Fruit fly (Drosophila melanogaster) whole organism, wandering third instar larva: ENCODE data around the gene elB.

ENCODE experiments used
- CG9705 ChIP-seq: fragments of 200-800 bp; sonication (Bioruptor generic); optimal IDR thresholded peaks from 2 replicates; lab custom pipeline; 2018; ENCODE audit warnings: missing biosample characterization, mild to moderate bottlenecking, missing genetic modification characterization
- HLH106 ChIP-seq: fragments of 200-800 bp; optimal IDR thresholded peaks from 3 replicates; lab custom pipeline; 2019; ENCODE audit warnings: missing biosample characterization, mild to moderate bottlenecking, missing genetic modification characterization, moderate library complexity
- Hr78 ChIP-seq: fragments of >200 bp; optimal IDR thresholded peaks from 2 replicates; lab custom pipeline; 2017; ENCODE audit warnings: missing biosample characterization, missing genetic modification characterization
- Myc ChIP-seq: fragments of >200 bp; optimal IDR thresholded peaks from 2 replicates; lab custom pipeline; 2017
- OdsH ChIP-seq: fragments of 200-800 bp; sonication (Bioruptor generic); optimal IDR thresholded peaks from 2 replicates; lab custom pipeline; 2016; ENCODE audit warnings: missing biosample characterization, mild to moderate bottlenecking, missing genetic modification characterization
- Rel ChIP-seq, 2 experiments: fragments of 200-800 bp; sonication (Bioruptor generic) in 1 of 2; optimal IDR thresholded peaks; 2 replicates in 1 of 2; 3 replicates in 1 of 2; lab custom pipeline; 2016 to 2019; ENCODE audit warnings: mild to moderate bottlenecking in 2 of 2, missing biosample characterization in 2 of 2, missing genetic modification characterization in 2 of 2, moderate library complexity in 1 of 2
- br ChIP-seq: fragments of 200-800 bp; sonication (Bioruptor generic); optimal IDR thresholded peaks from 2 replicates; lab custom pipeline; 2016; ENCODE audit warnings: missing biosample characterization, missing genetic modification characterization
- brk ChIP-seq: fragments of 200-800 bp; sonication (Bioruptor generic); optimal IDR thresholded peaks from 2 replicates; lab custom pipeline; 2016; ENCODE audit warnings: missing biosample characterization, mild to moderate bottlenecking, missing genetic modification characterization
- dmrt93B ChIP-seq: fragments of 200-800 bp; sonication (Bioruptor generic); optimal IDR thresholded peaks from 2 replicates; lab custom pipeline; 2018; ENCODE audit warnings: missing biosample characterization, mild to moderate bottlenecking, missing genetic modification characterization
- dsf ChIP-seq: sonication (Bioruptor generic); optimal IDR thresholded peaks from 2 replicates; lab custom pipeline; 2016; ENCODE audit warnings: missing biosample characterization, missing genetic modification characterization, borderline replicate concordance
- fru ChIP-seq: fragments of 200-800 bp; sonication (Bioruptor generic); optimal IDR thresholded peaks from 3 replicates; lab custom pipeline; 2016; ENCODE audit warnings: missing biosample characterization, mild to moderate bottlenecking, missing genetic modification characterization
- h ChIP-seq: fragments of 200-800 bp; sonication (Bioruptor generic); optimal IDR thresholded peaks from 3 replicates; lab custom pipeline; 2016; ENCODE audit warnings: missing biosample characterization, mild to moderate bottlenecking, missing genetic modification characterization
- jim ChIP-seq: fragments of 175-275, 200-325 bp; sonication (Bioruptor generic); optimal IDR thresholded peaks from 2 replicates; lab custom pipeline; 2016; ENCODE audit warnings: missing biosample characterization, mild to moderate bottlenecking, missing genetic modification characterization
- psq ChIP-seq: fragments of 200-800 bp; sonication (Bioruptor generic); optimal IDR thresholded peaks from 3 replicates; lab custom pipeline; 2017; ENCODE audit warnings: missing biosample characterization, mild to moderate bottlenecking, missing genetic modification characterization, moderate library complexity

DNA sequence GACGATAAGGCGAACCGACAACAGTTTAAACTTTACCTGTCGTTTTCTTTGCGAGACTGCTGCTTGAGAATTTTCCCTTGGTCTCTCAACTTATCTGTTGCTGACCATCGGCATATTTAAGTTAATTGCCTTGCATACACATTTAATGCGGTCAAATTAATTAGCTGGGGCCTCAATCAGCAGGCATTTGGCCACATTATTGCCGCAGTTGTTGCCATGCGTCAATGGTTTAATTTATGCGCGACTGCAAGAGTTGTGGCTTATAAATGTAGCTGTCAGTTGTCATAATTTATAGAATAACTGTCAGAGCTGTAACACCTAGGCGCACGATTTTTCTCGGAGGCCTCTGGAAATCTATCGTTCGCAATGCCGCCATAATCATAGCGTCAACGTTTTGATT lies 35.3 kb downstream of the elB start:
- TF ChIP-seq HLH106 (tag; lab: Kevin White, UChicago), result no peak
- no peak for TF ChIP-seq Hr78 (GFP tag; lab: Kevin White, UChicago)
- no peak for TF ChIP-seq dsf
- TF ChIP-seq fru (GFP tag; lab: Kevin White, UChicago), result no peak
- TF ChIP-seq brk (GFP tag; lab: Kevin White, UChicago), result no peak
- no peak for TF ChIP-seq OdsH
- no peak for TF ChIP-seq psq (GFP tag; lab: Kevin White, UChicago)
- no peak for TF ChIP-seq Myc (lab: Kevin White, UChicago)
- TF ChIP-seq CG9705 (GFP tag; lab: Kevin White, UChicago), result no peak
- TF ChIP-seq dmrt93B (GFP tag; lab: Kevin White, UChicago), result no peak
- no peak for TF ChIP-seq jim (GFP tag; lab: Kevin White, UChicago)
- no peak for TF ChIP-seq br
- no peak for TF ChIP-seq Rel (GFP tag; optimal IDR thresholded peaks at IDR 0.05; lab: Kevin White, UChicago)
- no peak for TF ChIP-seq Rel (tag; optimal IDR thresholded peaks at IDR 0.05; lab: Kevin White, UChicago)
- TF ChIP-seq h (GFP tag; lab: Kevin White, UChicago), result no peak
